Worm (Caenorhabditis elegans) whole organism, young adult: ENCODE measurements around the gene srx-38.

ENCODE experiments used
- B0336.3 ChIP-seq: fragments of 200-800 bp; sonication (Bioruptor generic); IDR thresholded peaks from 2 replicates; pipeline ENCODE4 v1.3.6; 2022; ENCODE audit warnings: missing genetic modification characterization, missing compliant biosample characterization
- F10E7.11 ChIP-seq: sonication (generic microtip); optimal IDR thresholded peaks from 2 replicates; lab custom pipeline; 2017; ENCODE audit warnings: mild to moderate bottlenecking, missing genetic modification characterization, moderate library complexity, missing compliant biosample characterization
- F23B12.7 ChIP-seq: sonication (generic microtip); optimal IDR thresholded peaks from 2 replicates; lab custom pipeline; 2017; ENCODE audit warnings: missing genetic modification characterization, mild to moderate bottlenecking, missing compliant biosample characterization, antibody characterized with exemption, moderate library complexity; ENCODE audit not compliant: insufficient read depth
- T07F8.4 ChIP-seq: sonication (generic microtip); optimal IDR thresholded peaks from 2 replicates; lab custom pipeline; 2016; ENCODE audit warnings: mild to moderate bottlenecking, missing genetic modification characterization, moderate library complexity, missing compliant biosample characterization
- athp-1 ChIP-seq: sonication (generic microtip); optimal IDR thresholded peaks from 2 replicates; lab custom pipeline; 2017; ENCODE audit warnings: mild to moderate bottlenecking, missing genetic modification characterization, missing compliant biosample characterization
- dpl-1 ChIP-seq: fragments of 150-350 bp; optimal IDR thresholded peaks from 2 replicates; lab custom pipeline; 2014; ENCODE audit warnings: missing biosample characterization, missing genetic modification reagents, missing genetic modification characterization
- hlh-26 ChIP-seq: fragments of 200-800 bp; sonication (Bioruptor generic); conservative IDR thresholded peaks from 2 replicates; pipeline ENCODE4 v1.3.6; 2022; ENCODE audit warnings: missing genetic modification reagents, missing genetic modification characterization, missing compliant biosample characterization
- let-607 ChIP-seq, 2 experiments: fragments of 200-800 bp in 1 of 2; sonication (Bioruptor generic) in 1 of 2; sonication (generic microtip) in 1 of 2; optimal IDR thresholded peaks; 2 replicates each; lab custom pipeline; 2016 to 2018; ENCODE audit warnings: mild to moderate bottlenecking in 2 of 2, missing compliant biosample characterization in 2 of 2, missing genetic modification characterization in 2 of 2, moderate library complexity in 2 of 2, missing genotype in 1 of 2
- madf-3 ChIP-seq: fragments of 200-800 bp; sonication (Bioruptor generic); IDR thresholded peaks from 2 replicates; pipeline ENCODE4 v1.3.6; 2022; ENCODE audit warnings: missing genetic modification reagents, missing genetic modification characterization, missing compliant biosample characterization
- snpc-3.4 ChIP-seq: sonication (generic microtip); optimal IDR thresholded peaks from 2 replicates; lab custom pipeline; 2017; ENCODE audit warnings: missing genetic modification characterization, mild to moderate bottlenecking, missing compliant biosample characterization, antibody characterized with exemption, moderate library complexity, missing genotype, missing genetic modification reagents
- tbp1 ChIP-seq: fragments of 200-800 bp; sonication (Bioruptor generic); optimal IDR thresholded peaks from 2 replicates; lab custom pipeline; 2018; ENCODE audit warnings: mild to moderate bottlenecking, missing genetic modification characterization, missing compliant biosample characterization

- TF ChIP-seq B0336.3 (GFP tag; lab: Robert Waterston, UW) (no peak), let-607 (tag; optimal IDR thresholded peaks at IDR 0.05; lab: Kevin White, UChicago) (no peak), dpl-1 (no peak), snpc-3.4 (tag; lab: Kevin White, UChicago) (no peak), hlh-26 (GFP tag; lab: Robert Waterston, UW) (no peak), T07F8.4 (no peak), athp-1 (tag; lab: Kevin White, UChicago) (no peak), tbp1 (GFP tag; lab: Kevin White, UChicago) (no peak), F23B12.7 (no peak), madf-3 (GFP tag; lab: Robert Waterston, UW) (no peak), F10E7.11 (tag; lab: Kevin White, UChicago) (no peak)
These were observed 25.4 kb downstream of the srx-38 start, which contains the start of gene F14F9.8 for ce11 chrV:5130018-5130417.
